Fruit fly (Drosophila melanogaster) whole organism, wandering third instar larva: Measurements from ENCODE around the gene CSN8.

Experiments
- Abd-B ChIP-seq: fragments of >200 bp; optimal IDR thresholded peaks from 2 replicates; lab custom pipeline; 2017; ENCODE audit warnings: missing biosample characterization, missing genetic modification characterization
- CG32264 ChIP-seq: fragments of 200-800 bp; sonication (Bioruptor generic); optimal IDR thresholded peaks from 2 replicates; lab custom pipeline; 2016; ENCODE audit warnings: missing biosample characterization, missing genetic modification characterization
- CrebA ChIP-seq: fragments of 200-800 bp; sonication (Bioruptor generic); optimal IDR thresholded peaks from 2 replicates; lab custom pipeline; 2016; ENCODE audit warnings: missing biosample characterization, mild to moderate bottlenecking, missing genetic modification characterization, borderline replicate concordance
- Dif ChIP-seq: fragments of 200-275, 200-300 bp; sonication (Bioruptor generic); optimal IDR thresholded peaks from 2 replicates; lab custom pipeline; 2018; ENCODE audit warnings: missing biosample characterization, missing genetic modification characterization; ENCODE audit not compliant: partially characterized antibody
- GATAd ChIP-seq: sonication (Bioruptor generic); optimal IDR thresholded peaks from 2 replicates; lab custom pipeline; 2016; ENCODE audit warnings: missing biosample characterization, missing genetic modification characterization
- HLH106 ChIP-seq: fragments of 200-800 bp; optimal IDR thresholded peaks from 3 replicates; lab custom pipeline; 2019; ENCODE audit warnings: missing biosample characterization, mild to moderate bottlenecking, missing genetic modification characterization, moderate library complexity
- Hnf4 ChIP-seq: fragments of 200-800 bp; sonication (Bioruptor generic); optimal IDR thresholded peaks from 2 replicates; lab custom pipeline; 2016; ENCODE audit warnings: missing biosample characterization, mild to moderate bottlenecking, missing genetic modification characterization
- Hr78 ChIP-seq: fragments of >200 bp; optimal IDR thresholded peaks from 2 replicates; lab custom pipeline; 2017; ENCODE audit warnings: missing biosample characterization, missing genetic modification characterization
- Hr83 ChIP-seq: fragments of 200-300 bp; sonication (Bioruptor generic); optimal IDR thresholded peaks from 2 replicates; lab custom pipeline; 2016; ENCODE audit warnings: missing biosample characterization, mild to moderate bottlenecking, missing genetic modification characterization, moderate library complexity; ENCODE audit not compliant: poor library complexity, severe bottlenecking
- Jra ChIP-seq: sonication (Bioruptor generic); optimal IDR thresholded peaks from 2 replicates; lab custom pipeline; 2016; ENCODE audit warnings: missing biosample characterization, missing genetic modification characterization
- Mio ChIP-seq: sonication (Bioruptor generic); optimal IDR thresholded peaks from 2 replicates; lab custom pipeline; 2016; ENCODE audit warnings: missing biosample characterization, missing genetic modification characterization
- Myc ChIP-seq: fragments of >200 bp; optimal IDR thresholded peaks from 2 replicates; lab custom pipeline; 2017
- N ChIP-seq: fragments of >200 bp; optimal IDR thresholded peaks from 2 replicates; lab custom pipeline; 2018; ENCODE audit warnings: missing biosample characterization, missing external identifiers, missing genetic modification characterization
- Rel ChIP-seq, 2 experiments: fragments of 200-800 bp; sonication (Bioruptor generic) in 1 of 2; optimal IDR thresholded peaks; 2 replicates in 1 of 2; 3 replicates in 1 of 2; lab custom pipeline; 2016 to 2019; ENCODE audit warnings: mild to moderate bottlenecking in 2 of 2, missing biosample characterization in 2 of 2, missing genetic modification characterization in 2 of 2, moderate library complexity in 1 of 2
- Sp1 ChIP-seq: fragments of 200-800 bp; sonication (Bioruptor generic); optimal IDR thresholded peaks from 3 replicates; lab custom pipeline; 2019; ENCODE audit warnings: missing biosample characterization, mild to moderate bottlenecking, missing genetic modification characterization, moderate library complexity
- br ChIP-seq: fragments of 200-800 bp; sonication (Bioruptor generic); optimal IDR thresholded peaks from 2 replicates; lab custom pipeline; 2016; ENCODE audit warnings: missing biosample characterization, missing genetic modification characterization
- brk ChIP-seq: fragments of 200-800 bp; sonication (Bioruptor generic); optimal IDR thresholded peaks from 2 replicates; lab custom pipeline; 2016; ENCODE audit warnings: missing biosample characterization, mild to moderate bottlenecking, missing genetic modification characterization
- dl ChIP-seq, 2 experiments: fragments of 175-275, 200-275 bp in 1 of 2; fragments of 200-275 bp in 1 of 2; sonication (Bioruptor generic); optimal IDR thresholded peaks; lab custom pipeline; 2018; ENCODE audit warnings: mild to moderate bottlenecking in 2 of 2, missing biosample characterization in 2 of 2, missing genetic modification characterization in 2 of 2, moderate library complexity in 2 of 2; ENCODE audit not compliant: partially characterized antibody in 2 of 2, insufficient read depth in 1 of 2
- dmrt93B ChIP-seq: fragments of 200-800 bp; sonication (Bioruptor generic); optimal IDR thresholded peaks from 2 replicates; lab custom pipeline; 2018; ENCODE audit warnings: missing biosample characterization, mild to moderate bottlenecking, missing genetic modification characterization
- dsf ChIP-seq: sonication (Bioruptor generic); optimal IDR thresholded peaks from 2 replicates; lab custom pipeline; 2016; ENCODE audit warnings: missing biosample characterization, missing genetic modification characterization, borderline replicate concordance
- ey ChIP-seq: fragments of 200-800 bp; sonication (Bioruptor generic); optimal IDR thresholded peaks from 2 replicates; lab custom pipeline; 2016; ENCODE audit warnings: missing biosample characterization, missing genetic modification characterization
- foxo ChIP-seq, 2 experiments: fragments of 200-800 bp; sonication (Bioruptor generic); optimal IDR thresholded peaks; 2 replicates in 1 of 2; 3 replicates in 1 of 2; lab custom pipeline; 2016 to 2017; ENCODE audit warnings: missing biosample characterization in 2 of 2, missing genetic modification characterization in 2 of 2
- fru ChIP-seq: fragments of 200-800 bp; sonication (Bioruptor generic); optimal IDR thresholded peaks from 3 replicates; lab custom pipeline; 2016; ENCODE audit warnings: missing biosample characterization, mild to moderate bottlenecking, missing genetic modification characterization
- h ChIP-seq: fragments of 200-800 bp; sonication (Bioruptor generic); optimal IDR thresholded peaks from 3 replicates; lab custom pipeline; 2016; ENCODE audit warnings: missing biosample characterization, mild to moderate bottlenecking, missing genetic modification characterization
- jim ChIP-seq: fragments of 175-275, 200-325 bp; sonication (Bioruptor generic); optimal IDR thresholded peaks from 2 replicates; lab custom pipeline; 2016; ENCODE audit warnings: missing biosample characterization, mild to moderate bottlenecking, missing genetic modification characterization
- lola ChIP-seq: fragments of >200 bp; optimal IDR thresholded peaks from 2 replicates; lab custom pipeline; 2017; ENCODE audit warnings: missing biosample characterization, missing genetic modification characterization
- psq ChIP-seq: fragments of 200-800 bp; sonication (Bioruptor generic); optimal IDR thresholded peaks from 3 replicates; lab custom pipeline; 2017; ENCODE audit warnings: missing biosample characterization, mild to moderate bottlenecking, missing genetic modification characterization, moderate library complexity
- rgr ChIP-seq: fragments of 200-800 bp; sonication (Bioruptor generic); optimal IDR thresholded peaks from 3 replicates; lab custom pipeline; 2016; ENCODE audit warnings: missing biosample characterization, mild to moderate bottlenecking, missing genetic modification characterization
- sage ChIP-seq: fragments of 200-800 bp; sonication (Bioruptor generic); optimal IDR thresholded peaks from 2 replicates; lab custom pipeline; 2016; ENCODE audit warnings: missing biosample characterization, mild to moderate bottlenecking, missing genetic modification characterization
- tai ChIP-seq: sonication (Bioruptor generic); optimal IDR thresholded peaks from 2 replicates; lab custom pipeline; 2016; ENCODE audit warnings: missing biosample characterization, missing genetic modification characterization
- usp ChIP-seq: fragments of >200 bp; optimal IDR thresholded peaks from 2 replicates; lab custom pipeline; 2017; ENCODE audit warnings: missing biosample characterization, missing genetic modification characterization
- woc ChIP-seq: sonication (Bioruptor generic); optimal IDR thresholded peaks from 2 replicates; lab custom pipeline; 2016; ENCODE audit warnings: missing biosample characterization, mild to moderate bottlenecking, missing genetic modification characterization

The CSN8 gene

DNA sequence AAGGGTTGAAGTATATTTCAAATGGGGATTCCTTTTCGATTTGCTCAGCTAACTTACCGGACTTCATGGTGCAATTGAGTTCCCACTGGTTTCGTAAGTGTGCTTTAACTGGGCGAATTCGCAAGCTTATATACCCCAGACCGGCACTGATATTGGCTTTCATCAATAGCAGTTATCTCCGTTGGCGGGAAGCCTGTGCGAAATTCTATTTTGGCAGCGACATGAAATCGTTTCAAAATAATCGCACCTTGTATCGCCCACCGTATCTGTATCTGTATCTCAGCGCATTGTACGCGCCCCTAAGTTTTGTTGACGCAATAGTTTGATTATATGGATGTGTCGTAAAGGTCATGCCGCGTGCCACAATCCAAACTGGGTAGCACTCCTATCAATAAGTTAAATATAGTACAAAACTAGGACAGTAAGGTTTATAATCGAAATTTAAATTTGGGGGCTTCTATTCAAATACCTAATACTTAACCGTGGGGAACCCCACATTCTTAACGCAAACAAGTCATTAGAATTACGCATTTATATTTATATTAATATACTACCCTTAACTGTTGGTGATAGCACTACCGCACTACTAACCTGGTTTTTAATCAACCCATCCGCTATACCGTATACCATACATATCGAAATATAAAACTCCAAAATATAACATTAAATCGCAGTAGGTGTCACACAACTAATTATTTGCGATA, 31.5 kb downstream of the CSN8 start, which contains the start of the genes Peritrophin-15a and CG13385:
Peritrophin-15a (minus strand) TSS at position 101 of the 704 bp plus-strand sequence.
CG13385 (plus strand) TSS at position 654 of the 704 bp plus-strand sequence.
- no peak for TF ChIP-seq fru (GFP tag; lab: Kevin White, UChicago)
- TF ChIP-seq CrebA (GFP tag; lab: Kevin White, UChicago): no peak
- no peak for TF ChIP-seq Jra (GFP tag; lab: Kevin White, UChicago)
- no peak for TF ChIP-seq CG32264 (GFP tag; lab: Kevin White, UChicago)
- TF ChIP-seq N: no peak

DNA sequence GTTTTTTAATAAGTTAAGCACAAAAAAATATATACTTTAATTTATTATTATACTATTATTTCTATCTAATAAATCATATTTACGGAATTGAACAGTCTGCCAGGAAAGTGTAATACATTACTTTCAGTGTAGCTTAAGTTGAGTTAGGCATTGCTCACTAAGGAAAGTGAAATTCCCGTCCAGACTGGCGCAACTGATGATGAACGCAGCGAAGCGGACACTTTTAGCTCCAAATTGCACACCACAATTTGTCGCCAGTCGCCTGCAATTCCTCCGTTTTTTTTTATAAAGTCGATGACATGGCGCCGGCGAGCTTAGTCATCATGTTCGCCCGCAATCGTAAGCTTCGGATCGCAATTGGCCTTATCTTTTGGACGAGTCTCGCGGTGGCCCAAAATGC, 34.1 kb downstream of the CSN8 start, which contains the start of gene CG13386:
CG13386 (plus strand) TSS at position 301 of the 400 bp plus-strand sequence.
- TF ChIP-seq woc: no peak
- no peak for TF ChIP-seq Sp1 (GFP tag; lab: Kevin White, UChicago)
- no peak for TF ChIP-seq Abd-B
- no peak for TF ChIP-seq dmrt93B
- TF ChIP-seq lola (GFP tag; lab: Kevin White, UChicago): no peak
- TF ChIP-seq tai (GFP tag; lab: Kevin White, UChicago): no peak
- TF ChIP-seq ey (GFP tag; lab: Kevin White, UChicago): no peak
- no peak for TF ChIP-seq Hr83 (GFP tag; lab: Kevin White, UChicago)
- TF ChIP-seq Hnf4 (GFP tag; lab: Kevin White, UChicago): no peak
- TF ChIP-seq rgr: no peak
- TF ChIP-seq Mio (GFP tag; lab: Kevin White, UChicago): no peak
- no peak for TF ChIP-seq CG32264 (GFP tag; lab: Kevin White, UChicago)
- no peak for TF ChIP-seq Myc (lab: Kevin White, UChicago)
- TF ChIP-seq Jra (GFP tag; lab: Kevin White, UChicago): no peak
- no peak for TF ChIP-seq foxo (GFP tag; optimal IDR thresholded peaks at IDR 0.05; lab: Kevin White, UChicago)
- no peak for TF ChIP-seq dsf (GFP tag; lab: Kevin White, UChicago)
- TF ChIP-seq HLH106 (tag; lab: Kevin White, UChicago): no peak
- no peak for TF ChIP-seq Hr78 (GFP tag; lab: Kevin White, UChicago)
- TF ChIP-seq br: no peak
- TF ChIP-seq CrebA (GFP tag; lab: Kevin White, UChicago): no peak
- TF ChIP-seq, all 38 proteins: peak for 0

DNA sequence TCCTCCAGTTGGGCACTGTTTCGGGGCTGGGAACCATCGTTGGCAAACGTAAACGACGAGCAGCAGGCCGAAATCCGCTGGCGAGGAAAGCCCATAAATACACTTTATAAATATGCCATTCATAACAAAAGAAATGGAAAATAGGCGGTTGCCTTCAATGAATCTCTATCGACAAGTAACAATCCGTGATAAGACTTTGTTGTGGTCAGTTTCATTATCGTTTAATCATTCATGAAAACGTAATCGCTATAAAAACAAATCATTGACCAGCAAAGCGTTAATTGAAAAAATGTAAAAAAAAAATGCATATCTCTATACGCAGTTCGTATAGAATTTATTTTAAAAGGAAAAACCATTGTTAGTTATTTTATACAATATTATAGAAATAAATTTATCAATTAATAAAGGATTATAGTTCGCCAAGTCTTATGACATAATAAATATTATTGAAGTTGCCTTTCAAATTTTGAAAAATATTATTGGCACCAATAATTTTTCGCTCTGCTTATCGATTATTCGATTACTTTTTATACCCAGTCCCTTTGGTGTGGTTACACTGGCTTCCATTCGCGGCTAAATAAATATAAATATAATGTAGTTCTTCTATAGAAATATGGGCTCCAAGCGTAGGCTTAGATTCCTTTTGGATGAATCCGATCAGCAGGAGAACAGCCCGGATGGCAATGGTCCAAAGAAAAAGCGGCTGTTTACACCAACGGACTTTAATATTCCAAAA, 35.4 kb downstream of the CSN8 start, which contains the start of gene CG31898:
CG31898 (plus strand) TSS at position 559 of the 736 bp plus-strand sequence.
- TF ChIP-seq sage (peak; percentile 26), N (no peak)

DNA sequence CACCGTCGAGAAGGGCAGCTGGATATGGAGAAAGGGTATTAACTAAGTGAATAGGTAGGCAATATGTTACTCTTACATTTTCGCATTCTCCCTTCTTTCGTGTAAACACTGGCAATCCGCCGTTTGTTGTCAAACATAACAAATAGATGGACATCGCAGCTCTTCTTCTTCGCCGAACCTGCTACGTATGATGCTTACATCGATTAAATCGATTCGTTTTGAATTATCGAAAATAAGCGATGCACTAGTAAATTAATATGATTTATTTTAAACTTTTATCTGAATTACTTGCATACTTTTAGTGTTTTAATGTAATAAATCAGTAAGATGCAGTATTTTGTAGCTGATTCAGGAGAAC, 38.3 kb downstream of the CSN8 start, which contains the start of gene fy:
fy (minus strand) TSS at position 353 of the 358 bp plus-strand sequence.
- TF ChIP-seq N: no peak
- no peak for TF ChIP-seq woc
- TF ChIP-seq Hr83 (GFP tag; lab: Kevin White, UChicago): no peak
- TF ChIP-seq jim (GFP tag; lab: Kevin White, UChicago): no peak
- TF ChIP-seq dsf (GFP tag; lab: Kevin White, UChicago): no peak
- no peak for TF ChIP-seq GATAd
- no peak for TF ChIP-seq CG32264 (GFP tag; lab: Kevin White, UChicago)
- no peak for TF ChIP-seq Rel (GFP tag; optimal IDR thresholded peaks at IDR 0.05; lab: Kevin White, UChicago)
- TF ChIP-seq Rel (tag; optimal IDR thresholded peaks at IDR 0.05; lab: Kevin White, UChicago): no peak
- no peak for TF ChIP-seq brk (GFP tag; lab: Kevin White, UChicago)
- no peak for TF ChIP-seq rgr
- no peak for TF ChIP-seq psq (GFP tag; lab: Kevin White, UChicago)
- no peak for TF ChIP-seq br
- TF ChIP-seq foxo (GFP tag; optimal IDR thresholded peaks at IDR 0.05; lab: Kevin White, UChicago): no peak
- no peak for TF ChIP-seq Sp1 (GFP tag; lab: Kevin White, UChicago)
- TF ChIP-seq Dif (GFP tag; lab: Kevin White, UChicago): no peak
- no peak for TF ChIP-seq dl (GFP tag; optimal IDR thresholded peaks at IDR 0.05; lab: Kevin White, UChicago; ENCODE audit: insufficient read depth in 1 of 2, partially characterized antibody in 2 of 2)
- TF ChIP-seq ey (GFP tag; lab: Kevin White, UChicago): no peak
- TF ChIP-seq usp: no peak
- TF ChIP-seq fru (GFP tag; lab: Kevin White, UChicago): no peak
- no peak for TF ChIP-seq h (GFP tag; lab: Kevin White, UChicago)
